Fruit fly (Drosophila melanogaster) whole organism, wandering third instar larva: Measurements from ENCODE around the gene CG10345.

Experiments
- rgr ChIP-seq: fragments of 200-800 bp; sonication (Bioruptor generic); optimal IDR thresholded peaks from 3 replicates; lab custom pipeline; 2016; ENCODE audit warnings: missing biosample characterization, mild to moderate bottlenecking, missing genetic modification characterization
- sv ChIP-seq: fragments of 200-800 bp; sonication (Bioruptor generic); optimal IDR thresholded peaks from 3 replicates; lab custom pipeline; 2016; ENCODE audit warnings: missing biosample characterization, missing genetic modification characterization

- no peak for TF ChIP-seq rgr (GFP tag; lab: Kevin White, UChicago)
- no peak for TF ChIP-seq sv (GFP tag; lab: Kevin White, UChicago)
These were observed 21.3 kb upstream of the CG10345 start for dm6 chr3R:16625844-16626430.
